Worm (Caenorhabditis elegans) whole organism, late embryonic: ENCODE results near the gene sra-3.

Source experiments
- C38D4.7 ChIP-seq: fragments of 200-800 bp; sonication (Bioruptor generic); optimal IDR thresholded peaks from 2 replicates; lab custom pipeline; 2018; ENCODE audit warnings: mild to moderate bottlenecking, missing genetic modification characterization, moderate library complexity, missing compliant biosample characterization
- K02D7.2 ChIP-seq: sonication (generic microtip); optimal IDR thresholded peaks from 2 replicates; lab custom pipeline; 2017; ENCODE audit warnings: mild to moderate bottlenecking, missing genetic modification characterization, missing compliant biosample characterization
- K09A11.1 ChIP-seq: sonication (generic microtip); optimal IDR thresholded peaks from 2 replicates; lab custom pipeline; 2017; ENCODE audit warnings: antibody characterized with exemption, mild to moderate bottlenecking, missing genetic modification characterization, missing compliant biosample characterization; ENCODE audit not compliant: insufficient read depth
- T23F11.4 ChIP-seq: fragments of 200-800 bp; sonication (Bioruptor generic); optimal IDR thresholded peaks from 2 replicates; lab custom pipeline; 2018; ENCODE audit warnings: mild to moderate bottlenecking, missing genetic modification characterization, missing compliant biosample characterization
- Y22D7AL.16 ChIP-seq: sonication (generic microtip); optimal IDR thresholded peaks from 2 replicates; lab custom pipeline; 2016; ENCODE audit warnings: missing genetic modification characterization, missing compliant biosample characterization
- ama-1 ChIP-seq: fragments of 150-350 bp; optimal IDR thresholded peaks from 2 replicates; lab custom pipeline; 2014
- ceh-18 ChIP-seq: sonication (generic microtip); optimal IDR thresholded peaks from 2 replicates; lab custom pipeline; 2016; ENCODE audit warnings: missing genetic modification characterization, missing compliant biosample characterization
- ceh-19 ChIP-seq: fragments of 200-800 bp; sonication (Bioruptor generic); optimal IDR thresholded peaks from 2 replicates; lab custom pipeline; 2018; ENCODE audit warnings: mild to moderate bottlenecking, missing genetic modification characterization, missing compliant biosample characterization
- ceh-2 ChIP-seq: sonication (generic microtip); optimal IDR thresholded peaks from 2 replicates; lab custom pipeline; 2016; ENCODE audit warnings: missing genotype, missing genetic modification characterization, missing compliant biosample characterization
- ceh-22 ChIP-seq: sonication (generic microtip); optimal IDR thresholded peaks from 2 replicates; lab custom pipeline; 2017; ENCODE audit warnings: missing biosample characterization, missing genetic modification characterization
- ceh-24 ChIP-seq: sonication (generic microtip); optimal IDR thresholded peaks from 2 replicates; lab custom pipeline; 2016; ENCODE audit warnings: mild to moderate bottlenecking, missing genetic modification characterization, missing compliant biosample characterization
- ceh-30 ChIP-seq: fragments of 150-350 bp; optimal IDR thresholded peaks from 2 replicates; lab custom pipeline; 2014; ENCODE audit warnings: missing biosample characterization, missing genetic modification characterization
- ceh-31 ChIP-seq: sonication (generic microtip); optimal IDR thresholded peaks from 2 replicates; lab custom pipeline; 2016; ENCODE audit warnings: missing genetic modification characterization, missing compliant biosample characterization
- ceh-34 ChIP-seq: sonication (generic microtip); optimal IDR thresholded peaks from 2 replicates; lab custom pipeline; 2016; ENCODE audit warnings: mild to moderate bottlenecking, missing genetic modification characterization, missing compliant biosample characterization
- ceh-45 ChIP-seq: fragments of 200-800 bp; sonication (Bioruptor generic); IDR thresholded peaks from 2 replicates; pipeline ENCODE4 v1.3.6; 2022; ENCODE audit warnings: missing genetic modification reagents, missing genetic modification characterization, missing compliant biosample characterization
- ceh-6 ChIP-seq: fragments of 200-800 bp; sonication (Bioruptor generic); optimal IDR thresholded peaks from 2 replicates; lab custom pipeline; 2018; ENCODE audit warnings: mild to moderate bottlenecking, missing genetic modification characterization, missing compliant biosample characterization
- che-1 ChIP-seq: sonication (generic microtip); optimal IDR thresholded peaks from 2 replicates; lab custom pipeline; 2016; ENCODE audit warnings: mild to moderate bottlenecking, missing genetic modification characterization, missing compliant biosample characterization
- dve-1 ChIP-seq: sonication (generic microtip); optimal IDR thresholded peaks from 2 replicates; lab custom pipeline; 2017; ENCODE audit warnings: antibody characterized with exemption, mild to moderate bottlenecking, missing genetic modification characterization, missing compliant biosample characterization
- elt-2 ChIP-seq: sonication (generic microtip); optimal IDR thresholded peaks from 2 replicates; lab custom pipeline; 2016; ENCODE audit warnings: missing genetic modification reagents, missing genetic modification characterization, missing compliant biosample characterization
- eyg-1 ChIP-seq: sonication (generic microtip); optimal IDR thresholded peaks from 2 replicates; lab custom pipeline; 2016; ENCODE audit warnings: missing genotype, missing genetic modification characterization, missing compliant biosample characterization
- fax-1 ChIP-seq: sonication (generic microtip); optimal IDR thresholded peaks from 2 replicates; lab custom pipeline; 2016; ENCODE audit warnings: missing genotype, missing genetic modification characterization, missing compliant biosample characterization
- fkh-10 ChIP-seq: fragments of 150-350 bp; optimal IDR thresholded peaks from 2 replicates; lab custom pipeline; 2014; ENCODE audit warnings: missing biosample characterization, missing genetic modification reagents, missing genetic modification characterization
- fkh-6 ChIP-seq: sonication (generic microtip); optimal IDR thresholded peaks from 2 replicates; lab custom pipeline; 2016; ENCODE audit warnings: missing genetic modification characterization, missing compliant biosample characterization
- gmeb-2 ChIP-seq: sonication (generic microtip); optimal IDR thresholded peaks from 2 replicates; lab custom pipeline; 2016; ENCODE audit warnings: missing genetic modification characterization, inconsistent platforms, missing compliant biosample characterization
- hlh-13 ChIP-seq: fragments of 200-800 bp; sonication (Bioruptor generic); optimal IDR thresholded peaks from 2 replicates; lab custom pipeline; 2018; ENCODE audit warnings: mild to moderate bottlenecking, missing genetic modification characterization, missing compliant biosample characterization
- hlh-15 ChIP-seq: sonication (generic microtip); optimal IDR thresholded peaks from 2 replicates; lab custom pipeline; 2016; ENCODE audit warnings: missing genetic modification characterization, missing compliant biosample characterization
- hlh-30 ChIP-seq: sonication (generic microtip); optimal IDR thresholded peaks from 2 replicates; lab custom pipeline; 2017; ENCODE audit warnings: antibody characterized with exemption, missing genetic modification characterization, missing compliant biosample characterization; ENCODE audit not compliant: insufficient read depth
- hlh-6 ChIP-seq: sonication (generic microtip); optimal IDR thresholded peaks from 2 replicates; lab custom pipeline; 2016; ENCODE audit warnings: missing genotype, missing genetic modification characterization, missing compliant biosample characterization
- hlh-8 ChIP-seq: sonication (generic microtip); optimal IDR thresholded peaks from 2 replicates; lab custom pipeline; 2016; ENCODE audit warnings: missing genotype, missing genetic modification characterization, missing compliant biosample characterization
- lim-6 ChIP-seq: sonication (generic microtip); optimal IDR thresholded peaks from 2 replicates; lab custom pipeline; 2016; ENCODE audit warnings: missing genetic modification characterization, missing compliant biosample characterization
- lin-11 ChIP-seq: fragments of 200-800 bp; sonication (Bioruptor generic); optimal IDR thresholded peaks from 2 replicates; lab custom pipeline; 2018; ENCODE audit warnings: mild to moderate bottlenecking, missing genetic modification characterization, missing compliant biosample characterization
- madf-2 ChIP-seq: sonication (generic microtip); optimal IDR thresholded peaks from 2 replicates; lab custom pipeline; 2017; ENCODE audit warnings: missing genetic modification characterization, missing compliant biosample characterization
- mec-3 ChIP-seq: sonication (generic microtip); optimal IDR thresholded peaks from 2 replicates; lab custom pipeline; 2016; ENCODE audit warnings: borderline replicate concordance, missing genetic modification characterization, missing compliant biosample characterization
- nfya-1 ChIP-seq: sonication (generic microtip); optimal IDR thresholded peaks from 2 replicates; lab custom pipeline; 2017; ENCODE audit warnings: missing genetic modification characterization, mild to moderate bottlenecking, missing compliant biosample characterization, antibody characterized with exemption, moderate library complexity
- pax-1 ChIP-seq: fragments of 150-350 bp; optimal IDR thresholded peaks from 2 replicates; lab custom pipeline; 2014; ENCODE audit warnings: missing biosample characterization, missing genetic modification characterization
- pha-2 ChIP-seq: sonication (generic microtip); optimal IDR thresholded peaks from 2 replicates; lab custom pipeline; 2017; ENCODE audit warnings: mild to moderate bottlenecking, missing genetic modification characterization, missing compliant biosample characterization
- pha-4 ChIP-seq: fragments of 150-350 bp; optimal IDR thresholded peaks from 2 replicates; lab custom pipeline; 2018; ENCODE audit warnings: missing biosample characterization, missing genetic modification reagents, missing genetic modification characterization
- pqm-1 ChIP-seq: sonication (generic microtip); optimal IDR thresholded peaks from 2 replicates; lab custom pipeline; 2016; ENCODE audit warnings: missing genetic modification characterization, missing compliant biosample characterization
- pros-1 ChIP-seq: fragments of 150-350 bp; optimal IDR thresholded peaks from 2 replicates; lab custom pipeline; 2014; ENCODE audit warnings: missing biosample characterization, missing genetic modification reagents, missing genetic modification characterization
- ref-2 ChIP-seq: sonication (generic microtip); optimal IDR thresholded peaks from 2 replicates; lab custom pipeline; 2016; ENCODE audit warnings: missing genetic modification characterization, missing compliant biosample characterization
- rnt-1 ChIP-seq: sonication (generic microtip); optimal IDR thresholded peaks from 2 replicates; lab custom pipeline; 2016; ENCODE audit warnings: missing genetic modification characterization, missing compliant biosample characterization
- sdc-2 ChIP-seq: sonication (generic microtip); optimal IDR thresholded peaks from 2 replicates; lab custom pipeline; 2016; ENCODE audit warnings: missing genotype, missing genetic modification characterization, missing compliant biosample characterization
- tbx-2 ChIP-seq: sonication (generic microtip); optimal IDR thresholded peaks from 2 replicates; lab custom pipeline; 2016; ENCODE audit warnings: missing genetic modification characterization, missing compliant biosample characterization
- ttx-3 ChIP-seq: sonication (generic microtip); optimal IDR thresholded peaks from 2 replicates; lab custom pipeline; 2016; ENCODE audit warnings: missing genetic modification reagents, missing genetic modification characterization, missing compliant biosample characterization
- unc-3 ChIP-seq, 2 experiments: fragments of 200-800 bp in 1 of 2; sonication (Bioruptor generic) in 1 of 2; sonication (generic microtip) in 1 of 2; conservative IDR thresholded peaks in 1 of 2; optimal IDR thresholded peaks in 1 of 2; 2 replicates each; pipeline versions ENCODE4 v1.3.6 to Lab custom; 2016 to 2022; ENCODE audit warnings: missing compliant biosample characterization in 2 of 2, missing genetic modification characterization in 2 of 2, missing genetic modification reagents in 1 of 2
- unc-42 ChIP-seq: sonication (generic microtip); optimal IDR thresholded peaks from 2 replicates; lab custom pipeline; 2016; ENCODE audit warnings: missing genotype, missing genetic modification characterization, missing compliant biosample characterization
- unc-55 ChIP-seq: sonication (generic microtip); optimal IDR thresholded peaks from 2 replicates; lab custom pipeline; 2017; ENCODE audit warnings: missing biosample characterization, missing genetic modification reagents, missing genetic modification characterization
- unc-86 ChIP-seq: sonication (generic microtip); optimal IDR thresholded peaks from 2 replicates; lab custom pipeline; 2016; ENCODE audit warnings: missing genetic modification characterization, missing compliant biosample characterization
- zip-5 ChIP-seq: sonication (generic microtip); optimal IDR thresholded peaks from 2 replicates; lab custom pipeline; 2016; ENCODE audit warnings: missing genetic modification characterization, missing compliant biosample characterization
- ztf-16 ChIP-seq: sonication (generic microtip); optimal IDR thresholded peaks from 2 replicates; lab custom pipeline; 2017; ENCODE audit warnings: missing genetic modification characterization, missing compliant biosample characterization

Gene sra-3

DNA sequence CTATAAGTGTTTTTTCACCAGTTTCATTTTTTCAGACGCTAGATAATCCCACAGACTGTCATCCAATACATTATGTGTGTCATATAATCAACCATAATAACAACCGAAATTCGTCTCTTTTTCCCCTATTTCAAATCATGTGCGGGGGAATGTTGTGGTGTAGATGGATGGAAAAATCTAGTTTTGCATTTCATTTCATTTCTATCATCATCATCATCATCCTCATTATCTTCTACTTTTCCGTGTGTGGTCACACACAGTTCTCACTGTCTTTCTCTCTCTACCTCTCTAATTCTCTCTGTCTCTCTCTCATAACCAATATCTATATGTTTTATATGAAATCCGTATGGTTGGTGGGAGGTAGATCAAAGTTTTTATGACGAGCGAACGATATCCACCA, 32.8 kb upstream of the sra-3 start:
- TF ChIP-seq ceh-18 (no peak), unc-3 (GFP tag; conservative IDR thresholded peaks at IDR 0.05; lab: Robert Waterston, UW) (no peak), unc-3 (tag; optimal IDR thresholded peaks at IDR 0.05; lab: Kevin White, UChicago) (no peak), ceh-31 (peak; percentile 7), hlh-8 (tag; lab: Kevin White, UChicago) (no peak), fax-1 (tag; lab: Kevin White, UChicago) (no peak), hlh-6 (tag; lab: Kevin White, UChicago) (no peak), nfya-1 (tag; lab: Kevin White, UChicago) (peak; percentile 20)

- TF ChIP-seq sdc-2 (tag; lab: Kevin White, UChicago) (peak; percentile 80), ceh-19 (peak; percentile 91), elt-2 (tag; lab: Kevin White, UChicago) (peak; percentile 91), pros-1 (tag; lab: Kevin White, UChicago) (no peak), rnt-1 (tag; lab: Kevin White, UChicago) (peak; percentile 63), ceh-45 (GFP tag; lab: Robert Waterston, UW) (peak; percentile 83), pqm-1 (tag; lab: Kevin White, UChicago) (no peak), hlh-30 (tag; lab: Kevin White, UChicago) (peak; percentile 39), lim-6 (peak; percentile 16), ceh-22 (tag; lab: Kevin White, UChicago) (no peak), C38D4.7 (GFP tag; lab: Kevin White, UChicago) (peak; percentile 84), unc-55 (GFP tag; lab: Kevin White, UChicago) (no peak), che-1 (tag; lab: Kevin White, UChicago) (peak; percentile 89), ceh-2 (peak; percentile 60), unc-86 (tag; lab: Kevin White, UChicago) (peak; percentile 88), ceh-6 (GFP tag; lab: Kevin White, UChicago) (peak; percentile 88), pax-1 (tag; lab: Kevin White, UChicago) (no peak), mec-3 (tag; lab: Kevin White, UChicago) (peak; percentile 10), ztf-16 (peak; percentile 68), Y22D7AL.16 (tag; lab: Kevin White, UChicago) (peak; percentile 81), K09A11.1 (tag; lab: Kevin White, UChicago) (peak; percentile 83), ceh-30 (tag; lab: Kevin White, UChicago) (no peak), tbx-2 (tag; lab: Kevin White, UChicago) (peak; percentile 67), ceh-31 (peak; percentile 40), ama-1 (lab: Kevin White, UChicago) (no peak), hlh-15 (tag; lab: Kevin White, UChicago) (peak; percentile 77), unc-42 (peak; percentile 38), T23F11.4 (GFP tag; lab: Kevin White, UChicago) (peak; percentile 80), pha-4 (tag; lab: Kevin White, UChicago) (no peak), ceh-24 (tag; lab: Kevin White, UChicago) (peak; percentile 58), dve-1 (tag; lab: Kevin White, UChicago) (peak; percentile 83), eyg-1 (tag; lab: Kevin White, UChicago) (peak; percentile 82), fkh-10 (GFP tag; lab: Kevin White, UChicago) (no peak), lin-11 (tag; lab: Kevin White, UChicago) (peak; percentile 75), hlh-13 (GFP tag; lab: Kevin White, UChicago) (peak; percentile 73), ceh-34 (peak; percentile 80), hlh-8 (tag; lab: Kevin White, UChicago) (peak; percentile 49), madf-2 (tag; lab: Kevin White, UChicago) (peak; percentile 76), ref-2 (peak; percentile 85), unc-3 (GFP tag; conservative IDR thresholded peaks at IDR 0.05; lab: Robert Waterston, UW) (peak; percentile 80), unc-3 (tag; optimal IDR thresholded peaks at IDR 0.05; lab: Kevin White, UChicago) (peak; percentile 63), zip-5 (peak; percentile 65), ttx-3 (tag; lab: Kevin White, UChicago) (peak; percentile 89), pha-2 (tag; lab: Kevin White, UChicago) (peak; percentile 75), nfya-1 (tag; lab: Kevin White, UChicago) (peak; percentile 53), gmeb-2 (tag; lab: Kevin White, UChicago) (peak; percentile 81), fkh-6 (tag; lab: Kevin White, UChicago) (peak; percentile 88), K02D7.2 (tag; lab: Kevin White, UChicago) (peak; percentile 72)
Observed at ce11 chrII:9566045-9566444, 25.4 kb upstream of the sra-3 start.
